Fruit fly (Drosophila melanogaster) whole organism, embryonic: ENCODE measurements around the gene lectin-24A.

Experiments used
- CG12071 ChIP-seq: fragments of 200-800 bp; sonication (Bioruptor generic); optimal IDR thresholded peaks from 3 replicates; lab custom pipeline; 2018; ENCODE audit warnings: missing biosample characterization, mild to moderate bottlenecking, missing genetic modification characterization
- CG12219 ChIP-seq: fragments of 200-800 bp; sonication (Bioruptor generic); optimal IDR thresholded peaks from 3 replicates; lab custom pipeline; 2018; ENCODE audit warnings: missing biosample characterization, mild to moderate bottlenecking, missing genetic modification characterization
- CG12942 ChIP-seq: fragments of 200-800 bp; sonication (Bioruptor generic); optimal IDR thresholded peaks from 3 replicates; lab custom pipeline; 2016; ENCODE audit warnings: missing biosample characterization, missing genetic modification characterization
- CG13624 ChIP-seq: fragments of 200-800 bp; sonication (Bioruptor generic); optimal IDR thresholded peaks from 2 replicates; lab custom pipeline; 2016; ENCODE audit warnings: missing biosample characterization, missing genetic modification characterization
- CG16815 ChIP-seq: fragments of 200-800 bp; sonication (Bioruptor generic); optimal IDR thresholded peaks from 3 replicates; lab custom pipeline; 2017; ENCODE audit warnings: missing biosample characterization, mild to moderate bottlenecking, missing genetic modification characterization
- CG17361 ChIP-seq: fragments of 200-800 bp; sonication (Bioruptor generic); IDR thresholded peaks from 3 replicates; pipeline ENCODE4 v1.3.6; 2022; ENCODE audit warnings: missing biosample characterization, missing genetic modification characterization
- CG17802 ChIP-seq: fragments of 200-800 bp; sonication (Bioruptor generic); optimal IDR thresholded peaks from 2 replicates; lab custom pipeline; 2018; ENCODE audit warnings: missing biosample characterization, mild to moderate bottlenecking, missing genetic modification characterization, moderate library complexity
- CG18011 ChIP-seq: fragments of 200-800 bp; sonication (Bioruptor generic); optimal IDR thresholded peaks from 2 replicates; lab custom pipeline; 2017; ENCODE audit warnings: missing biosample characterization, missing genetic modification characterization, mild to moderate bottlenecking, moderate library complexity, missing genotype
- CG18764 ChIP-seq: fragments of 200-800 bp; sonication (Bioruptor generic); optimal IDR thresholded peaks from 3 replicates; lab custom pipeline; 2016; ENCODE audit warnings: missing biosample characterization, missing genetic modification characterization
- CG2129 ChIP-seq: fragments of 200-800 bp; sonication (Bioruptor generic); IDR thresholded peaks from 2 replicates; pipeline ENCODE4 v1.3.6; 2022; ENCODE audit warnings: missing biosample characterization, missing genetic modification characterization; ENCODE audit not compliant: partially characterized antibody
- CG31441 ChIP-seq: fragments of 200-800 bp; sonication (Bioruptor generic); IDR thresholded peaks from 2 replicates; pipeline ENCODE4 v1.3.6; 2022; ENCODE audit warnings: missing biosample characterization, missing genetic modification characterization
- CG3847 ChIP-seq: fragments of 200-800 bp; sonication (Bioruptor generic); IDR thresholded peaks from 2 replicates; pipeline ENCODE4 v1.3.6; 2022; ENCODE audit warnings: missing biosample characterization, missing genetic modification characterization
- CG3995 ChIP-seq: fragments of 200-800 bp; sonication (Bioruptor generic); optimal IDR thresholded peaks from 3 replicates; lab custom pipeline; 2016; ENCODE audit warnings: missing biosample characterization, missing genetic modification characterization
- CG4360 ChIP-seq: fragments of 200-800 bp; sonication (Bioruptor generic); IDR thresholded peaks from 2 replicates; pipeline ENCODE4 v1.3.6; 2022; ENCODE audit warnings: missing biosample characterization, missing genetic modification characterization
- CG7928 ChIP-seq: fragments of 200-800 bp; sonication (Bioruptor generic); optimal IDR thresholded peaks from 2 replicates; lab custom pipeline; 2017; ENCODE audit warnings: missing biosample characterization, mild to moderate bottlenecking, missing genetic modification characterization
- CG9727 ChIP-seq: fragments of 200-800 bp; sonication (Bioruptor generic); optimal IDR thresholded peaks from 3 replicates; lab custom pipeline; 2017; ENCODE audit warnings: missing biosample characterization, mild to moderate bottlenecking, missing genetic modification characterization
- Drgx ChIP-seq: fragments of 200-800 bp; sonication (Bioruptor generic); IDR thresholded peaks from 2 replicates; pipeline ENCODE4 v1.3.6; 2022; ENCODE audit warnings: missing biosample characterization, missing genetic modification characterization
- E2f2 ChIP-seq: fragments of 200-800 bp; sonication (Bioruptor generic); IDR thresholded peaks from 2 replicates; pipeline ENCODE4 v1.3.6; 2022; ENCODE audit warnings: missing biosample characterization, missing genetic modification characterization
- ERR ChIP-seq: fragments of 200-800 bp; sonication (Bioruptor generic); optimal IDR thresholded peaks from 2 replicates; lab custom pipeline; 2016; ENCODE audit warnings: missing biosample characterization, missing genetic modification characterization
- Eip74EF ChIP-seq, 2 experiments: fragments of 200-800 bp in 1 of 2; fragments of >200 bp in 1 of 2; sonication (Bioruptor generic) in 1 of 2; optimal IDR thresholded peaks; 2 replicates each; lab custom pipeline; 2017 to 2019; ENCODE audit warnings: missing biosample characterization in 2 of 2, missing genetic modification characterization in 2 of 2, mild to moderate bottlenecking in 1 of 2, moderate library complexity in 1 of 2
- Ets97D ChIP-seq: fragments of 200-800 bp; sonication (Bioruptor generic); optimal IDR thresholded peaks from 3 replicates; lab custom pipeline; 2016; ENCODE audit warnings: missing biosample characterization, missing genetic modification characterization
- HHEX ChIP-seq: fragments of 200-800 bp; sonication (Bioruptor generic); optimal IDR thresholded peaks from 3 replicates; lab custom pipeline; 2017; ENCODE audit warnings: missing biosample characterization, mild to moderate bottlenecking, missing genetic modification characterization, missing genetic modification reagents
- HmgZ ChIP-seq: fragments of 200-800 bp; sonication (Bioruptor generic); optimal IDR thresholded peaks from 2 replicates; lab custom pipeline; 2018; ENCODE audit warnings: missing biosample characterization, mild to moderate bottlenecking, missing genetic modification characterization
- Hsf ChIP-seq: fragments of 200-800 bp; sonication (Bioruptor generic); optimal IDR thresholded peaks from 3 replicates; lab custom pipeline; 2016; ENCODE audit warnings: missing biosample characterization, missing genetic modification characterization
- NC2α ChIP-seq: fragments of 200-800 bp; sonication (Bioruptor generic); optimal IDR thresholded peaks from 2 replicates; lab custom pipeline; 2016; ENCODE audit warnings: missing biosample characterization, missing genetic modification characterization
- NC2β ChIP-seq: fragments of 200-800 bp; sonication (Bioruptor generic); optimal IDR thresholded peaks from 2 replicates; lab custom pipeline; 2016; ENCODE audit warnings: missing biosample characterization, missing genetic modification characterization
- Nf-YA ChIP-seq: fragments of 200-800 bp; sonication (Bioruptor generic); IDR thresholded peaks from 2 replicates; pipeline ENCODE4 v1.3.6; 2022; ENCODE audit warnings: missing biosample characterization, missing genetic modification characterization
- Nf-YC ChIP-seq: fragments of 200-800 bp; optimal IDR thresholded peaks from 3 replicates; lab custom pipeline; 2019; ENCODE audit warnings: missing biosample characterization, mild to moderate bottlenecking, missing genetic modification characterization, moderate library complexity
- Stat92E ChIP-seq, 3 experiments: fragments of >200 bp in 2 of 3; fragments of 200-800 bp in 1 of 3; sonication (Bioruptor generic) in 1 of 3; optimal IDR thresholded peaks; 2 replicates each; lab custom pipeline; 2017 to 2019; ENCODE audit warnings: missing biosample characterization in 3 of 3, missing genetic modification characterization in 3 of 3, mild to moderate bottlenecking in 1 of 3, moderate library complexity in 1 of 3
- bowl ChIP-seq: fragments of 200-800 bp; sonication (Bioruptor generic); IDR thresholded peaks from 2 replicates; pipeline ENCODE4 v1.3.6; 2022; ENCODE audit warnings: missing biosample characterization, missing genetic modification characterization
- bsh ChIP-seq, 2 experiments: fragments of 200-800 bp; sonication (Bioruptor generic); optimal IDR thresholded peaks; 2 replicates each; lab custom pipeline; 2017 to 2018; ENCODE audit warnings: mild to moderate bottlenecking in 2 of 2, missing biosample characterization in 2 of 2, missing genetic modification characterization in 2 of 2, moderate library complexity in 1 of 2
- crc ChIP-seq: fragments of 200-800 bp; sonication (Bioruptor generic); optimal IDR thresholded peaks from 2 replicates; lab custom pipeline; 2016; ENCODE audit warnings: missing biosample characterization, missing genetic modification characterization
- dimm ChIP-seq: fragments of 200-800 bp; sonication (Bioruptor generic); IDR thresholded peaks from 2 replicates; pipeline ENCODE4 v1.3.6; 2022; ENCODE audit warnings: missing biosample characterization, missing genetic modification characterization
- fd96Cb ChIP-seq: fragments of 200-800 bp; sonication (Bioruptor generic); optimal IDR thresholded peaks from 2 replicates; lab custom pipeline; 2018; ENCODE audit warnings: missing biosample characterization, mild to moderate bottlenecking, missing genetic modification characterization, moderate library complexity
- fru ChIP-seq: fragments of >200 bp; optimal IDR thresholded peaks from 2 replicates; lab custom pipeline; 2017
- gem ChIP-seq: fragments of 200-800 bp; sonication (Bioruptor generic); optimal IDR thresholded peaks from 2 replicates; lab custom pipeline; 2019; ENCODE audit warnings: missing biosample characterization, mild to moderate bottlenecking, missing genetic modification characterization, moderate library complexity
- jumu ChIP-seq: fragments of 200-800 bp; sonication (Bioruptor generic); optimal IDR thresholded peaks from 3 replicates; lab custom pipeline; 2016; ENCODE audit warnings: missing biosample characterization, missing genetic modification characterization
- lab ChIP-seq: fragments of 200-800 bp; sonication (Bioruptor generic); optimal IDR thresholded peaks from 3 replicates; lab custom pipeline; 2017; ENCODE audit warnings: missing biosample characterization, missing genetic modification characterization, mild to moderate bottlenecking, moderate library complexity, missing genetic modification reagents
- lbe ChIP-seq: fragments of 200-800 bp; sonication (Bioruptor generic); optimal IDR thresholded peaks from 2 replicates; lab custom pipeline; 2016; ENCODE audit warnings: missing biosample characterization, mild to moderate bottlenecking, missing genetic modification characterization
- nerfin-2 ChIP-seq: fragments of 200-800 bp; sonication (Bioruptor generic); IDR thresholded peaks from 2 replicates; pipeline ENCODE4 v1.3.6; 2022; ENCODE audit warnings: missing biosample characterization, missing genetic modification characterization; ENCODE audit not compliant: partially characterized antibody
- otp ChIP-seq: fragments of 200-800 bp; sonication (Bioruptor generic); IDR thresholded peaks from 3 replicates; pipeline ENCODE4, ENCODE4 v1.3.6; 2022; ENCODE audit warnings: missing biosample characterization, missing genetic modification characterization
- p53 ChIP-seq: fragments of 200-800 bp; sonication (Bioruptor generic); optimal IDR thresholded peaks from 2 replicates; lab custom pipeline; 2016; ENCODE audit warnings: missing biosample characterization, missing genetic modification characterization
- pho ChIP-seq: fragments of 200-800 bp; sonication (Bioruptor generic); optimal IDR thresholded peaks from 2 replicates; lab custom pipeline; 2016; ENCODE audit warnings: missing biosample characterization, missing genetic modification characterization
- prd ChIP-seq, 3 experiments: fragments of >200 bp in 2 of 3; fragments of 200-800 bp in 1 of 3; sonication (Bioruptor generic) in 1 of 3; optimal IDR thresholded peaks in 2 of 3; IDR thresholded peaks in 1 of 3; 2 replicates in 2 of 3; 3 replicates in 1 of 3; pipeline versions ENCODE4 v1.3.6 to Lab custom; 2017 to 2022; ENCODE audit warnings: missing biosample characterization in 1 of 3, missing genetic modification characterization in 1 of 3
- pum ChIP-seq: fragments of 200-800 bp; sonication (Bioruptor generic); optimal IDR thresholded peaks from 2 replicates; lab custom pipeline; 2016; ENCODE audit warnings: missing biosample characterization, missing genetic modification characterization
- sd ChIP-seq: fragments of 200-800 bp; sonication (Bioruptor generic); optimal IDR thresholded peaks from 3 replicates; lab custom pipeline; 2018; ENCODE audit warnings: missing biosample characterization, mild to moderate bottlenecking, missing genetic modification characterization, moderate library complexity
- slou ChIP-seq: fragments of 200-800 bp; sonication (Bioruptor generic); optimal IDR thresholded peaks from 3 replicates; lab custom pipeline; 2016; ENCODE audit warnings: missing biosample characterization, missing genetic modification characterization
- sob ChIP-seq: fragments of 200-800 bp; sonication (Bioruptor generic); IDR thresholded peaks from 2 replicates; pipeline ENCODE4 v1.3.6; 2022; ENCODE audit warnings: missing biosample characterization, missing genetic modification characterization
- tna ChIP-seq: fragments of 200-800 bp; sonication (Bioruptor generic); IDR thresholded peaks from 2 replicates; pipeline ENCODE4 v1.3.6; 2022; ENCODE audit warnings: missing biosample characterization, missing genetic modification characterization; ENCODE audit not compliant: partially characterized antibody
- tx ChIP-seq: fragments of 200-800 bp; sonication (Bioruptor generic); optimal IDR thresholded peaks from 2 replicates; lab custom pipeline; 2016; ENCODE audit warnings: missing biosample characterization, missing genetic modification characterization
- wdn ChIP-seq: fragments of 200-800 bp; sonication (Bioruptor generic); IDR thresholded peaks from 2 replicates; pipeline ENCODE4 v1.3.6; 2022; ENCODE audit warnings: missing biosample characterization, missing genetic modification characterization

The lectin-24A gene

DNA sequence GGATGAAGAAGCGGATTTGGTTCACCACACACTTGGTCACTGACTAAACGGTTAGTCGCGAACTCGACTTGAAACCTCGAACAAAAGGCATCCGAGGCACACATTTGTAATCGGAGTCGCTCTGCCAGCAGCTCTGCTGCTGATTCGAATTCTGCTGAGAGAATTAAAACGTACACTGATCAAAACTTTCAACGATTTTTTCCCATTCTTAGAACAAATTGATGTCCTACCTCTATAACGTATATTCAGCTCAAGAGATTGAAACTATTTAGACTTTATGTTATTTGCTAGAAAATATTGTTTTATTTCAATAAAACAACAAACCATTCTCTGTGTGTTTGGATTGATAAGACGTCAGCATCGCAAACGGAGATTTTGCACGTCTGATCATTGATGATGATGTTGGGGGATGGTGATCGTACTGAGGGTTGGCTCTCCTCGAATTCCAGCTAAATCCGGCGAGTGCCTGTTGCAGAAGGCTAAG is 12.1 kb downstream of the lectin-24A start, which contains the start of gene CG31778 (continued):
- TF ChIP-seq CG7928 (GFP tag; lab: Kevin White, UChicago) (no peak), bowl (no peak), Stat92E (GFP tag; optimal IDR thresholded peaks at IDR 0.05; lab: Kevin White, UChicago) (no peak), CG12071 (GFP tag; lab: Kevin White, UChicago) (no peak), fd96Cb (tag; lab: Kevin White, UChicago) (no peak), NC2α (no peak), Ets97D (GFP tag; lab: Kevin White, UChicago) (no peak), fru (lab: Kevin White, UChicago) (no peak), sd (tag; lab: Kevin White, UChicago) (no peak), lab (GFP tag; lab: Kevin White, UChicago) (peak; percentile 26), Drgx (GFP tag; lab: Robert Waterston, UW) (peak; percentile 71), pho (no peak), Hsf (GFP tag; lab: Kevin White, UChicago) (no peak), Nf-YA (GFP tag; lab: Robert Waterston, UW) (no peak), jumu (GFP tag; lab: Kevin White, UChicago) (no peak), lbe (GFP tag; lab: Kevin White, UChicago) (peak; percentile 84), prd (optimal IDR thresholded peaks at IDR 0.05; lab: Kevin White, UChicago) (no peak), prd (GFP tag; IDR thresholded peaks at IDR 0.05; lab: Robert Waterston, UW) (0 out of 3 replicates have a peak, but pooled peaks have one; percentile 11), nerfin-2 (no peak), CG17361 (no peak), pum (no peak), Nf-YC (no peak), tx (GFP tag; lab: Kevin White, UChicago) (no peak), CG9727 (no peak), wdn (GFP tag; lab: Robert Waterston, UW) (no peak), CG17802 (tag; lab: Kevin White, UChicago) (no peak), CG18011 (GFP tag; lab: Kevin White, UChicago) (no peak), NC2β (GFP tag; lab: Kevin White, UChicago) (no peak), tna (GFP tag; lab: Robert Waterston, UW) (no peak), otp (no peak), Eip74EF (GFP tag; optimal IDR thresholded peaks at IDR 0.05; lab: Kevin White, UChicago) (no peak), CG3847 (no peak), CG13624 (no peak), HHEX (GFP tag; lab: Kevin White, UChicago) (no peak), HmgZ (tag; lab: Kevin White, UChicago) (no peak), ERR (GFP tag; lab: Kevin White, UChicago) (no peak), CG31441 (GFP tag; lab: Robert Waterston, UW) (no peak), CG16815 (GFP tag; lab: Kevin White, UChicago) (no peak), dimm (GFP tag; lab: Robert Waterston, UW) (no peak), bsh (GFP tag; optimal IDR thresholded peaks at IDR 0.05; lab: Kevin White, UChicago) (no peak), E2f2 (GFP tag; lab: Robert Waterston, UW) (no peak), CG2129 (GFP tag; lab: Robert Waterston, UW) (no peak), sob (GFP tag; lab: Robert Waterston, UW) (0 out of 2 replicates have a peak, but pooled peaks have one; percentile 15), CG18764 (no peak), CG12942 (GFP tag; lab: Kevin White, UChicago) (no peak), crc (no peak), CG4360 (GFP tag; lab: Robert Waterston, UW) (no peak), gem (tag; lab: Kevin White, UChicago) (peak; percentile 46), CG3995 (GFP tag; lab: Kevin White, UChicago) (no peak), p53 (GFP tag; lab: Kevin White, UChicago) (no peak), slou (GFP tag; lab: Kevin White, UChicago) (no peak), CG12219 (GFP tag; lab: Kevin White, UChicago) (no peak)
